Fruit fly (Drosophila melanogaster) whole organism, embryonic: ENCODE results near the gene oxt.
A peak's percentile ranks its signal among the peaks of the same experiment; 100 is the strongest.

ENCODE experiments used
- ATbp ChIP-seq: fragments of 200-800 bp; sonication (Bioruptor generic); optimal IDR thresholded peaks from 2 replicates; lab custom pipeline; 2017; ENCODE audit warnings: missing biosample characterization, mild to moderate bottlenecking, missing genetic modification characterization, missing genetic modification reagents
- C15 ChIP-seq: fragments of 200-800 bp; sonication (Bioruptor generic); IDR thresholded peaks from 3 replicates; pipeline ENCODE4 v1.3.6; 2022; ENCODE audit warnings: missing biosample characterization, missing genetic modification characterization
- CG10366 ChIP-seq: fragments of 200-800 bp; sonication (Bioruptor generic); IDR thresholded peaks from 2 replicates; pipeline ENCODE4 v1.3.6; 2022; ENCODE audit warnings: missing biosample characterization, missing genetic modification characterization
- CG11085 ChIP-seq: fragments of 200-800 bp; sonication (Bioruptor generic); IDR thresholded peaks from 2 replicates; pipeline ENCODE4 v1.3.6; 2022; ENCODE audit warnings: missing biosample characterization, missing genetic modification characterization
- CG1647 ChIP-seq: fragments of 200-800 bp; sonication (Bioruptor generic); optimal IDR thresholded peaks from 3 replicates; lab custom pipeline; 2016; ENCODE audit warnings: missing biosample characterization, missing genetic modification characterization
- CG17385 ChIP-seq: fragments of 200-800 bp; sonication (Bioruptor generic); optimal IDR thresholded peaks from 3 replicates; lab custom pipeline; 2018; ENCODE audit warnings: missing biosample characterization, mild to moderate bottlenecking, missing genetic modification characterization
- CG17912 ChIP-seq: fragments of 200-800 bp; sonication (Bioruptor generic); optimal IDR thresholded peaks from 2 replicates; lab custom pipeline; 2018; ENCODE audit warnings: missing biosample characterization, mild to moderate bottlenecking, missing genetic modification characterization
- CG2120 ChIP-seq: fragments of 200-800 bp; sonication (Bioruptor generic); optimal IDR thresholded peaks from 3 replicates; lab custom pipeline; 2016; ENCODE audit warnings: missing biosample characterization, missing genetic modification characterization
- CG30431 ChIP-seq: fragments of 200-800 bp; sonication (Bioruptor generic); optimal IDR thresholded peaks from 2 replicates; lab custom pipeline; 2017; ENCODE audit warnings: missing biosample characterization, missing genetic modification characterization
- CG34422 ChIP-seq: fragments of 200-800 bp; sonication (Bioruptor generic); IDR thresholded peaks from 3 replicates; pipeline ENCODE4 v1.3.6; 2022; ENCODE audit warnings: missing biosample characterization, missing genetic modification characterization
- CG3726 ChIP-seq: fragments of 200-800 bp; sonication (Bioruptor generic); IDR thresholded peaks from 3 replicates; pipeline ENCODE4, ENCODE4 v1.3.6; 2022; ENCODE audit warnings: missing biosample characterization, missing genetic modification characterization
- CG3838 ChIP-seq: fragments of 200-800 bp; sonication (Bioruptor generic); optimal IDR thresholded peaks from 3 replicates; lab custom pipeline; 2016; ENCODE audit warnings: missing biosample characterization, missing genetic modification characterization
- CG5953 ChIP-seq: fragments of 200-800 bp; sonication (Bioruptor generic); IDR thresholded peaks from 2 replicates; pipeline ENCODE4 v1.3.6; 2022; ENCODE audit warnings: missing biosample characterization, missing genetic modification characterization
- CG6254 ChIP-seq: fragments of 200-800 bp; sonication (Bioruptor generic); optimal IDR thresholded peaks from 3 replicates; lab custom pipeline; 2017; ENCODE audit warnings: mild to moderate bottlenecking, missing biosample characterization, missing genetic modification reagents, missing genetic modification characterization
- CG8089 ChIP-seq: fragments of 200-800 bp; sonication (Bioruptor generic); optimal IDR thresholded peaks from 3 replicates; lab custom pipeline; 2016; ENCODE audit warnings: missing biosample characterization, missing genetic modification characterization
- CG8290 ChIP-seq, 3 experiments: fragments of 200-800 bp; sonication (Bioruptor generic); optimal IDR thresholded peaks; 2 replicates each; lab custom pipeline; 2016 to 2019; ENCODE audit warnings: missing biosample characterization in 3 of 3, missing genetic modification characterization in 3 of 3, mild to moderate bottlenecking in 2 of 3, moderate library complexity in 1 of 3
- CG8388 ChIP-seq: fragments of 200-800 bp; sonication (Bioruptor generic); optimal IDR thresholded peaks from 2 replicates; lab custom pipeline; 2019; ENCODE audit warnings: missing biosample characterization, mild to moderate bottlenecking, missing genetic modification characterization, moderate library complexity
- D19A ChIP-seq: fragments of 200-800 bp; optimal IDR thresholded peaks from 3 replicates; lab custom pipeline; 2019; ENCODE audit warnings: missing biosample characterization, mild to moderate bottlenecking, missing genetic modification characterization, moderate library complexity
- Dip3 ChIP-seq: fragments of 200-800 bp; sonication (Bioruptor generic); optimal IDR thresholded peaks from 3 replicates; lab custom pipeline; 2016; ENCODE audit warnings: missing biosample characterization, missing genetic modification characterization
- Dll ChIP-seq: fragments of 200-800 bp; sonication (Bioruptor generic); IDR thresholded peaks from 4 replicates; pipeline ENCODE4 v1.3.6; 2022; ENCODE audit warnings: missing biosample characterization, missing genetic modification characterization; ENCODE audit not compliant: partially characterized antibody
- HLH4C ChIP-seq: fragments of 200-800 bp; sonication (Bioruptor generic); IDR thresholded peaks from 3 replicates; pipeline ENCODE4 v1.3.6; 2022; ENCODE audit warnings: missing biosample characterization, missing genetic modification characterization; ENCODE audit not compliant: partially characterized antibody
- MBD-R2 ChIP-seq: fragments of 200-800 bp; sonication (Bioruptor generic); IDR thresholded peaks from 2 replicates; pipeline ENCODE4 v1.3.6; 2022; ENCODE audit warnings: missing biosample characterization, missing genetic modification characterization
- NC2β ChIP-seq: fragments of 200-800 bp; sonication (Bioruptor generic); optimal IDR thresholded peaks from 2 replicates; lab custom pipeline; 2016; ENCODE audit warnings: missing biosample characterization, missing genetic modification characterization
- Nf-YA ChIP-seq: fragments of 200-800 bp; sonication (Bioruptor generic); IDR thresholded peaks from 2 replicates; pipeline ENCODE4 v1.3.6; 2022; ENCODE audit warnings: missing biosample characterization, missing genetic modification characterization
- Scr ChIP-seq: fragments of 200-800 bp; sonication (Bioruptor generic); IDR thresholded peaks from 2 replicates; pipeline ENCODE4 v1.3.6; 2022; ENCODE audit warnings: missing biosample characterization, missing genetic modification characterization; ENCODE audit not compliant: partially characterized antibody
- Six4 ChIP-seq: fragments of 200-800 bp; sonication (Bioruptor generic); optimal IDR thresholded peaks from 2 replicates; lab custom pipeline; 2016; ENCODE audit warnings: missing biosample characterization, missing genetic modification characterization
- ac ChIP-seq: fragments of 200-800 bp; sonication (Bioruptor generic); optimal IDR thresholded peaks from 3 replicates; lab custom pipeline; 2017; ENCODE audit warnings: missing biosample characterization, mild to moderate bottlenecking, missing genetic modification characterization
- ap ChIP-seq: fragments of 200-800 bp; sonication (Bioruptor generic); IDR thresholded peaks from 2 replicates; pipeline ENCODE4 v1.3.6; 2022; ENCODE audit warnings: missing biosample characterization, missing genetic modification characterization
- ato ChIP-seq: fragments of 200-800 bp; sonication (Bioruptor generic); IDR thresholded peaks from 2 replicates; pipeline ENCODE4 v1.3.6; 2022; ENCODE audit warnings: missing biosample characterization, missing genetic modification characterization; ENCODE audit not compliant: partially characterized antibody
- bab2 ChIP-seq: fragments of 200-800 bp; sonication (Bioruptor generic); optimal IDR thresholded peaks from 2 replicates; lab custom pipeline; 2016; ENCODE audit warnings: missing biosample characterization, missing genetic modification characterization
- bcd ChIP-seq: fragments of 200-800 bp; sonication (Bioruptor generic); optimal IDR thresholded peaks from 2 replicates; lab custom pipeline; 2017; ENCODE audit warnings: missing biosample characterization, mild to moderate bottlenecking, missing genetic modification characterization
- chm ChIP-seq: fragments of 200-800 bp; sonication (Bioruptor generic); IDR thresholded peaks from 2 replicates; pipeline ENCODE4 v1.3.6; 2022; ENCODE audit warnings: missing biosample characterization, missing genetic modification characterization
- crc ChIP-seq: fragments of 200-800 bp; sonication (Bioruptor generic); optimal IDR thresholded peaks from 2 replicates; lab custom pipeline; 2016; ENCODE audit warnings: missing biosample characterization, missing genetic modification characterization
- dm ChIP-seq: fragments of 200-800 bp; sonication (Bioruptor generic); optimal IDR thresholded peaks from 3 replicates; lab custom pipeline; 2016; ENCODE audit warnings: missing biosample characterization, missing genetic modification characterization
- fd96Cb ChIP-seq: fragments of 200-800 bp; sonication (Bioruptor generic); optimal IDR thresholded peaks from 2 replicates; lab custom pipeline; 2018; ENCODE audit warnings: missing biosample characterization, mild to moderate bottlenecking, missing genetic modification characterization, moderate library complexity
- grau ChIP-seq: fragments of 200-800 bp; optimal IDR thresholded peaks from 3 replicates; lab custom pipeline; 2019; ENCODE audit warnings: missing biosample characterization, mild to moderate bottlenecking, missing genetic modification characterization, moderate library complexity
- gro ChIP-seq: fragments of 200-800 bp; sonication (Bioruptor generic); optimal IDR thresholded peaks from 2 replicates; lab custom pipeline; 2016; ENCODE audit warnings: missing biosample characterization, missing genetic modification characterization
- gsb ChIP-seq: fragments of 200-800 bp; sonication (Bioruptor generic); IDR thresholded peaks from 2 replicates; pipeline ENCODE4 v1.3.6; 2022; ENCODE audit warnings: missing biosample characterization, missing genetic modification characterization
- gt ChIP-seq: fragments of 200-800 bp; sonication (Bioruptor generic); IDR thresholded peaks from 2 replicates; pipeline ENCODE4 v1.3.6; 2022; ENCODE audit warnings: missing biosample characterization, missing genetic modification characterization
- ham ChIP-seq: fragments of 200-800 bp; sonication (Bioruptor generic); IDR thresholded peaks from 2 replicates; pipeline ENCODE4 v1.3.6; 2022; ENCODE audit warnings: missing biosample characterization, missing genetic modification characterization
- hb ChIP-seq: fragments of 200-800 bp; sonication (Bioruptor generic); IDR thresholded peaks from 3 replicates; pipeline ENCODE4 v1.3.6; 2022; ENCODE audit warnings: missing biosample characterization, missing genetic modification characterization; ENCODE audit not compliant: partially characterized antibody
- insv ChIP-seq, 2 experiments: fragments of 200-800 bp; sonication (Bioruptor generic); optimal IDR thresholded peaks; 3 replicates each; lab custom pipeline; 2016 to 2018; ENCODE audit warnings: missing biosample characterization in 2 of 2, missing genetic modification characterization in 2 of 2
- lab ChIP-seq: fragments of 200-800 bp; sonication (Bioruptor generic); optimal IDR thresholded peaks from 3 replicates; lab custom pipeline; 2017; ENCODE audit warnings: missing biosample characterization, missing genetic modification characterization, mild to moderate bottlenecking, moderate library complexity, missing genetic modification reagents
- nerfin-1 ChIP-seq: fragments of 200-800 bp; sonication (Bioruptor generic); optimal IDR thresholded peaks from 3 replicates; lab custom pipeline; 2019; ENCODE audit warnings: missing biosample characterization, mild to moderate bottlenecking, missing genetic modification characterization, moderate library complexity
- phol ChIP-seq: fragments of 200-800 bp; sonication (Bioruptor generic); optimal IDR thresholded peaks from 3 replicates; lab custom pipeline; 2018; ENCODE audit warnings: missing biosample characterization, mild to moderate bottlenecking, missing genetic modification characterization, moderate library complexity
- sisA ChIP-seq: fragments of 200-800 bp; sonication (Bioruptor generic); IDR thresholded peaks from 2 replicates; pipeline ENCODE4 v1.3.6; 2022; ENCODE audit warnings: missing biosample characterization, missing genetic modification characterization
- toy ChIP-seq: fragments of 200-800 bp; sonication (Bioruptor generic); IDR thresholded peaks from 2 replicates; pipeline ENCODE4 v1.3.6; 2022; ENCODE audit warnings: missing biosample characterization, missing genetic modification characterization
- tup ChIP-seq: fragments of 200-800 bp; sonication (Bioruptor generic); optimal IDR thresholded peaks from 2 replicates; lab custom pipeline; 2016; ENCODE audit warnings: missing biosample characterization, mild to moderate bottlenecking, missing genetic modification characterization, moderate library complexity
- z ChIP-seq: fragments of 200-800 bp; sonication (Bioruptor generic); IDR thresholded peaks from 3 replicates; pipeline ENCODE4 v1.3.6; 2022; ENCODE audit warnings: missing biosample characterization, missing genetic modification characterization
- zfh1 ChIP-seq: fragments of 200-800 bp; sonication (Bioruptor generic); IDR thresholded peaks from 3 replicates; pipeline ENCODE4 v1.3.6; 2022; ENCODE audit warnings: missing biosample characterization, missing genetic modification characterization

oxt gene

dm6 chr3L:2262515-2262944, at the start of gene oxt, which contains the start of gene CG13807 (continued):
- TF ChIP-seq CG3838 (GFP tag; lab: Kevin White, UChicago), result no peak
- peak; percentile 69 for TF ChIP-seq CG5953
- TF ChIP-seq sisA (GFP tag; lab: Robert Waterston, UW), result peak; percentile 91
- TF ChIP-seq gsb (GFP tag; lab: Robert Waterston, UW), result peak; percentile 82
- peak; percentile 92 for TF ChIP-seq zfh1
- 0 out of 4 replicates have a peak, but pooled peaks have one; percentile 41 for TF ChIP-seq Dll (GFP tag; lab: Robert Waterston, UW)
- peak; percentile 85; the same call in 2 of the 3 replicates for TF ChIP-seq CG3726 (GFP tag; lab: Robert Waterston, UW)
- TF ChIP-seq ATbp (GFP tag; lab: Kevin White, UChicago), result peak; percentile 78
- TF ChIP-seq C15 (GFP tag; lab: Robert Waterston, UW), result peak; percentile 74; the same call in 2 of the 3 replicates
- peak; percentile 67 for TF ChIP-seq CG1647
- TF ChIP-seq CG34422 (GFP tag; lab: Robert Waterston, UW), result peak; percentile 90
- TF ChIP-seq Nf-YA (GFP tag; lab: Robert Waterston, UW), result peak; percentile 81
- TF ChIP-seq ham, result peak; percentile 53; the same call in 1 of the 2 replicates
- peak; percentile 28 for TF ChIP-seq crc (GFP tag; lab: Kevin White, UChicago)
- peak; percentile 78 for TF ChIP-seq CG17385 (GFP tag; lab: Kevin White, UChicago)
- TF ChIP-seq Scr (GFP tag; lab: Robert Waterston, UW), result peak; percentile 42; the same call in 1 of the 2 replicates
- no peak for TF ChIP-seq D19A (tag; lab: Kevin White, UChicago)
- peak; percentile 77 for TF ChIP-seq gro
- TF ChIP-seq grau, result peak; percentile 89
- peak; percentile 92 for TF ChIP-seq phol (tag; lab: Kevin White, UChicago)
- peak; percentile 69 for TF ChIP-seq CG8290 (GFP tag; optimal IDR thresholded peaks at IDR 0.05; lab: Kevin White, UChicago)
- TF ChIP-seq CG8290 (tag; optimal IDR thresholded peaks at IDR 0.05; lab: Kevin White, UChicago), result peak; percentile 52 to 79
- no peak for TF ChIP-seq z (GFP tag; lab: Robert Waterston, UW)
- TF ChIP-seq gt (GFP tag; lab: Robert Waterston, UW), result peak; percentile 57
- TF ChIP-seq CG10366 (GFP tag; lab: Robert Waterston, UW), result peak; percentile 86
- TF ChIP-seq lab (GFP tag; lab: Kevin White, UChicago), result peak; percentile 86
- peak; percentile 83 for TF ChIP-seq CG8388 (GFP tag; lab: Kevin White, UChicago)
- peak; percentile 46 for TF ChIP-seq NC2β (GFP tag; lab: Kevin White, UChicago)
- peak; percentile 69 for TF ChIP-seq ap (GFP tag; lab: Robert Waterston, UW)
- peak; percentile 68 for TF ChIP-seq bab2 (GFP tag; lab: Kevin White, UChicago)
- peak; percentile 79 for TF ChIP-seq CG30431 (GFP tag; lab: Kevin White, UChicago)
- no peak for TF ChIP-seq hb (GFP tag; lab: Robert Waterston, UW)
- TF ChIP-seq dm, result no peak
- peak; percentile 76 for TF ChIP-seq fd96Cb
- TF ChIP-seq tup (GFP tag; lab: Kevin White, UChicago), result peak; percentile 68
- peak; percentile 81 for TF ChIP-seq chm (GFP tag; lab: Robert Waterston, UW)
- peak in 1 of 2 experiments; percentile 44 for TF ChIP-seq insv (GFP tag; optimal IDR thresholded peaks at IDR 0.05; lab: Kevin White, UChicago)
- peak; percentile 85 for TF ChIP-seq CG11085 (GFP tag; lab: Robert Waterston, UW)
- peak; percentile 40 for TF ChIP-seq Dip3 (GFP tag; lab: Kevin White, UChicago)
- TF ChIP-seq MBD-R2 (GFP tag; lab: Robert Waterston, UW), result peak; percentile 97
- no peak for TF ChIP-seq HLH4C (GFP tag; lab: Robert Waterston, UW)
- peak; percentile 73 for TF ChIP-seq CG6254
- no peak for TF ChIP-seq ato (GFP tag; lab: Robert Waterston, UW)
- peak; percentile 84 for TF ChIP-seq CG17912
- TF ChIP-seq Six4, result peak; percentile 81
- peak; percentile 90 for TF ChIP-seq bcd
- TF ChIP-seq ac (GFP tag; lab: Kevin White, UChicago), result peak; percentile 62
- peak; percentile 85 for TF ChIP-seq CG2120 (GFP tag; lab: Kevin White, UChicago)
- peak; percentile 91 for TF ChIP-seq nerfin-1 (tag; lab: Kevin White, UChicago)
- peak; percentile 67; the same call in 1 of the 2 replicates for TF ChIP-seq toy (GFP tag; lab: Robert Waterston, UW)
- TF ChIP-seq CG8089 (GFP tag; lab: Kevin White, UChicago), result no peak
